Worm (Caenorhabditis elegans) whole organism, L2 larva: ENCODE measurements around the gene vps-53.

Experiments
- C34F6.9 ChIP-seq: fragments of 150-350 bp; optimal IDR thresholded peaks from 2 replicates; lab custom pipeline; 2014; ENCODE audit warnings: missing biosample characterization, missing genetic modification characterization
- R02D3.7 ChIP-seq: fragments of 150-350 bp; optimal IDR thresholded peaks from 2 replicates; lab custom pipeline; 2014; ENCODE audit warnings: missing biosample characterization, missing genetic modification characterization
- ZK546.5 ChIP-seq: sonication (generic microtip); optimal IDR thresholded peaks from 2 replicates; lab custom pipeline; 2017; ENCODE audit warnings: missing biosample characterization, missing genetic modification characterization
- dmd-4 ChIP-seq: sonication (generic microtip); optimal IDR thresholded peaks from 2 replicates; lab custom pipeline; 2017; ENCODE audit warnings: missing biosample characterization, missing genetic modification characterization
- lin-13 ChIP-seq: fragments of 150-350 bp; optimal IDR thresholded peaks from 2 replicates; lab custom pipeline; 2014; ENCODE audit warnings: missing biosample characterization, missing genetic modification reagents, missing genetic modification characterization
- lin-39 ChIP-seq: fragments of 150-350 bp; optimal IDR thresholded peaks from 2 replicates; lab custom pipeline; 2014; ENCODE audit warnings: missing biosample characterization, missing genetic modification reagents, missing genetic modification characterization
- lsy-2 ChIP-seq, 2 experiments: fragments of 150-350 bp in 1 of 2; sonication (generic microtip) in 1 of 2; optimal IDR thresholded peaks; 2 replicates each; lab custom pipeline; 2014 to 2017; ENCODE audit warnings: missing biosample characterization in 2 of 2, missing genetic modification characterization in 2 of 2
- nhr-12 ChIP-seq: fragments of 150-350 bp; optimal IDR thresholded peaks from 2 replicates; lab custom pipeline; 2014; ENCODE audit warnings: missing biosample characterization, missing genetic modification characterization
- nhr-23 ChIP-seq: fragments of 150-350 bp; optimal IDR thresholded peaks from 2 replicates; lab custom pipeline; 2014; ENCODE audit warnings: missing biosample characterization, missing genetic modification reagents, missing genetic modification characterization
- nhr-237 ChIP-seq: fragments of 150-350 bp; optimal IDR thresholded peaks from 2 replicates; lab custom pipeline; 2014; ENCODE audit warnings: missing biosample characterization, missing genetic modification characterization
- nhr-77 ChIP-seq: fragments of 150-350 bp; optimal IDR thresholded peaks from 2 replicates; lab custom pipeline; 2014; ENCODE audit warnings: missing biosample characterization, missing genetic modification characterization
- skn-1 ChIP-seq: sonication (generic microtip); optimal IDR thresholded peaks from 2 replicates; lab custom pipeline; 2017; ENCODE audit warnings: missing biosample characterization, missing genetic modification characterization
- snpc-4 ChIP-seq: fragments of 150-350 bp; optimal IDR thresholded peaks from 2 replicates; lab custom pipeline; 2014; ENCODE audit warnings: missing biosample characterization, missing genetic modification characterization
- zag-1 ChIP-seq: fragments of 150-350 bp; optimal IDR thresholded peaks from 2 replicates; lab custom pipeline; 2014; ENCODE audit warnings: missing biosample characterization, missing genetic modification characterization

DNA sequence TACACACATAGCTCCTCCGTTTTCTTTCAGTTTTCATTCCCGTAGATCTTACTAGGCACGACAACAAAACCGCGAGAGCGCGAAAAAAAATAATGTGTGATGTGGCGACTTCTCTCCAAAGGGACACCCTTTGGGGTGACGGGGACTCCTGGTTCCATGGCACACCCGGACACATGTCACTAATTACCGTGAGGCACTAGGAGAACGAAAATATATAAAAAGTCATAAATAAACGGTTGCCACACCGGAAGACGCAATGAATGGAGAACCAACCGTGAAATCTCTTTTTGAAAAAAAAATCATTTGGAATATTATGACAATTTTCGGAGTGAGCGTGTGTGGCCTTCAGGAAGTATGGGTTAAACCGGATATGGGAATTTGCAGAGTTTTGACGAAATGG, 26.9 kb downstream of the vps-53 start:
- TF ChIP-seq snpc-4 (tag; lab: Kevin White, UChicago): no peak
- no peak for TF ChIP-seq nhr-237 (tag; lab: Kevin White, UChicago)
- TF ChIP-seq lin-13: no peak
- TF ChIP-seq ZK546.5 (tag; lab: Kevin White, UChicago): no peak
- no peak for TF ChIP-seq dmd-4 (tag; lab: Kevin White, UChicago)
- no peak for TF ChIP-seq skn-1
- TF ChIP-seq zag-1 (tag; lab: Kevin White, UChicago): no peak
- no peak for TF ChIP-seq nhr-77 (tag; lab: Kevin White, UChicago)
- TF ChIP-seq lin-39 (tag; lab: Kevin White, UChicago): no peak
- TF ChIP-seq lsy-2 (tag; optimal IDR thresholded peaks at IDR 0.05; lab: Kevin White, UChicago): no peak
- no peak for TF ChIP-seq C34F6.9 (tag; lab: Kevin White, UChicago)
- TF ChIP-seq nhr-12 (tag; lab: Kevin White, UChicago): no peak
- TF ChIP-seq nhr-23: no peak
- no peak for TF ChIP-seq R02D3.7
